Worm (Caenorhabditis elegans): ENCODE data around the gene scly-1.

ce11 chrII:6230116-6230515 lies 50.8 kb downstream of the scly-1 start:
- TF ChIP-seq ama-1 (optimal IDR thresholded peaks at IDR 0.05) (no peak), tra-4 (tag; optimal IDR thresholded peaks at IDR 0.05) (no peak), F13C5.2 (tag; optimal IDR thresholded peaks at IDR 0.05) (no peak), sea-1 (GFP tag; conservative IDR thresholded peaks at IDR 0.05) (no peak), ceh-13 (GFP tag; optimal IDR thresholded peaks at IDR 0.05) (no peak), pes-1 (GFP tag; IDR thresholded peaks at IDR 0.05) (no peak), hnd-1 (tag; optimal IDR thresholded peaks at IDR 0.05) (no peak), ceh-36 (tag; optimal IDR thresholded peaks at IDR 0.05) (no peak), hmg-4 (GFP tag; optimal IDR thresholded peaks at IDR 0.05) (no peak), flt-1 (GFP tag; IDR thresholded peaks at IDR 0.05) (no peak), aly-1 (tag; optimal IDR thresholded peaks at IDR 0.05) (no peak), hmbx-1 (tag; optimal IDR thresholded peaks at IDR 0.05) (no peak), tbx-11 (GFP tag; IDR thresholded peaks at IDR 0.05) (no peak), tbx-37 (GFP tag; conservative IDR thresholded peaks at IDR 0.05) (no peak)

Measured in whole organism, early embryonic.